Fruit fly (Drosophila melanogaster) whole organism, prepupa: Measurements from ENCODE around the gene bun.
A peak's percentile ranks its signal among the peaks of the same experiment; 100 is the strongest.

Source experiments
- CG10631 ChIP-seq: fragments of 200-800 bp; sonication (Bioruptor generic); optimal IDR thresholded peaks from 2 replicates; lab custom pipeline; 2016; ENCODE audit warnings: missing biosample characterization, missing genetic modification characterization
- CG10669 ChIP-seq: fragments of 200-800 bp; sonication (Bioruptor generic); optimal IDR thresholded peaks from 3 replicates; lab custom pipeline; 2018; ENCODE audit warnings: missing biosample characterization, mild to moderate bottlenecking, missing genetic modification characterization, moderate library complexity
- CG11294 ChIP-seq: fragments of 200-800 bp; sonication (Bioruptor generic); IDR thresholded peaks from 2 replicates; pipeline ENCODE4 v1.3.6; 2022; ENCODE audit warnings: missing biosample characterization, missing genetic modification characterization
- CG11902 ChIP-seq: fragments of 200-800 bp; sonication (Bioruptor generic); optimal IDR thresholded peaks from 3 replicates; lab custom pipeline; 2016; ENCODE audit warnings: missing biosample characterization, missing genetic modification characterization
- CG15336 ChIP-seq: fragments of 200-800 bp; sonication (Bioruptor generic); IDR thresholded peaks from 2 replicates; pipeline ENCODE4 v1.3.6; 2022; ENCODE audit warnings: missing biosample characterization, missing genetic modification characterization
- CG1621 ChIP-seq: fragments of 200-800 bp; sonication (Bioruptor generic); optimal IDR thresholded peaks from 3 replicates; lab custom pipeline; 2018; ENCODE audit warnings: missing biosample characterization, mild to moderate bottlenecking, missing genetic modification characterization
- CG16779 ChIP-seq: fragments of 200-800 bp; sonication (Bioruptor generic); optimal IDR thresholded peaks from 3 replicates; lab custom pipeline; 2017; ENCODE audit warnings: missing biosample characterization, mild to moderate bottlenecking, missing genetic modification characterization
- CG3032 ChIP-seq: fragments of 200-800 bp; optimal IDR thresholded peaks from 2 replicates; lab custom pipeline; 2019; ENCODE audit warnings: missing biosample characterization, mild to moderate bottlenecking, missing genetic modification characterization, moderate library complexity
- CG31627 ChIP-seq: fragments of 200-800 bp; sonication (Bioruptor generic); optimal IDR thresholded peaks from 3 replicates; lab custom pipeline; 2016; ENCODE audit warnings: missing biosample characterization, missing genetic modification characterization
- CG32006 ChIP-seq: fragments of 200-800 bp; sonication (Bioruptor generic); optimal IDR thresholded peaks from 3 replicates; lab custom pipeline; 2017; ENCODE audit warnings: missing biosample characterization, mild to moderate bottlenecking, missing genetic modification characterization
- CG3919 ChIP-seq: fragments of 200-800 bp; sonication (Bioruptor generic); optimal IDR thresholded peaks from 3 replicates; lab custom pipeline; 2016; ENCODE audit warnings: missing biosample characterization, missing genetic modification characterization
- CG6163 ChIP-seq: fragments of 200-800 bp; sonication (Bioruptor generic); IDR thresholded peaks from 3 replicates; pipeline ENCODE4 v1.3.6; 2022; ENCODE audit warnings: missing biosample characterization, missing genetic modification characterization
- CG6276 ChIP-seq: fragments of 200-800 bp; sonication (Bioruptor generic); optimal IDR thresholded peaks from 2 replicates; lab custom pipeline; 2017; ENCODE audit warnings: missing biosample characterization, mild to moderate bottlenecking, missing genetic modification characterization
- CG6808 ChIP-seq: fragments of 200-800 bp; sonication (Bioruptor generic); optimal IDR thresholded peaks from 3 replicates; lab custom pipeline; 2017; ENCODE audit warnings: missing biosample characterization, missing genetic modification characterization, mild to moderate bottlenecking, moderate library complexity, missing genetic modification reagents
- CG7368 ChIP-seq: fragments of 200-800 bp; sonication (Bioruptor generic); optimal IDR thresholded peaks from 3 replicates; lab custom pipeline; 2016; ENCODE audit warnings: missing biosample characterization, missing genetic modification characterization
- CG8119 ChIP-seq: fragments of 200-800 bp; sonication (Bioruptor generic); IDR thresholded peaks from 3 replicates; pipeline ENCODE4 v1.3.6; 2022; ENCODE audit warnings: missing biosample characterization, missing genetic modification characterization
- CG9139 ChIP-seq: fragments of 200-800 bp; sonication (Bioruptor generic); optimal IDR thresholded peaks from 3 replicates; lab custom pipeline; 2017; ENCODE audit warnings: missing biosample characterization, mild to moderate bottlenecking, missing genetic modification characterization
- Eip75B ChIP-seq: fragments of 200-800 bp; sonication (Bioruptor generic); optimal IDR thresholded peaks from 3 replicates; lab custom pipeline; 2016; ENCODE audit warnings: missing biosample characterization, missing genetic modification characterization
- Eip78C ChIP-seq: fragments of 200-800 bp; sonication (Bioruptor generic); peaks from one replicate; lab custom pipeline; 2016; ENCODE audit warnings: missing biosample characterization, missing genetic modification characterization
- Eip93F ChIP-seq: fragments of 200-800 bp; sonication (Bioruptor generic); optimal IDR thresholded peaks from 2 replicates; lab custom pipeline; 2016; ENCODE audit warnings: missing biosample characterization, mild to moderate bottlenecking, missing genetic modification characterization
- Ets21C ChIP-seq: fragments of 200-800 bp; sonication (Bioruptor generic); optimal IDR thresholded peaks from 3 replicates; lab custom pipeline; 2016; ENCODE audit warnings: missing biosample characterization, missing genetic modification characterization
- Ets96B ChIP-seq: fragments of 200-800 bp; optimal IDR thresholded peaks from 2 replicates; lab custom pipeline; 2019; ENCODE audit warnings: missing biosample characterization, mild to moderate bottlenecking, missing genetic modification characterization, moderate library complexity
- Gug ChIP-seq: fragments of 200-800 bp; sonication (Bioruptor generic); IDR thresholded peaks from 2 replicates; pipeline ENCODE4 v1.3.6; 2022; ENCODE audit warnings: missing biosample characterization, missing genetic modification characterization
- Hr38 ChIP-seq: sonication (Bioruptor generic); optimal IDR thresholded peaks from 2 replicates; lab custom pipeline; 2016; ENCODE audit warnings: missing biosample characterization, missing genetic modification characterization
- Hr39 ChIP-seq: fragments of 200-800 bp; sonication (Bioruptor generic); optimal IDR thresholded peaks from 2 replicates; lab custom pipeline; 2016; ENCODE audit warnings: missing biosample characterization, missing genetic modification characterization
- Lpt ChIP-seq: fragments of 200-800 bp; sonication (Bioruptor generic); optimal IDR thresholded peaks from 3 replicates; lab custom pipeline; 2016; ENCODE audit warnings: missing biosample characterization, missing genetic modification characterization
- Smox ChIP-seq: fragments of 200-800 bp; sonication (Bioruptor generic); optimal IDR thresholded peaks from 3 replicates; lab custom pipeline; 2016; ENCODE audit warnings: missing biosample characterization, missing genetic modification characterization
- Sox102F ChIP-seq: fragments of 200-800 bp; sonication (Bioruptor generic); optimal IDR thresholded peaks from 2 replicates; lab custom pipeline; 2016; ENCODE audit warnings: missing biosample characterization, mild to moderate bottlenecking, missing genetic modification characterization
- Sox14 ChIP-seq: fragments of 200-800 bp; sonication (Bioruptor generic); optimal IDR thresholded peaks from 3 replicates; lab custom pipeline; 2016; ENCODE audit warnings: missing biosample characterization, missing genetic modification characterization
- Sox15 ChIP-seq: fragments of 200-800 bp; sonication (Bioruptor generic); optimal IDR thresholded peaks from 3 replicates; lab custom pipeline; 2016; ENCODE audit warnings: missing biosample characterization, missing genetic modification characterization
- achi ChIP-seq: fragments of 200-800 bp; sonication (Bioruptor generic); optimal IDR thresholded peaks from 3 replicates; lab custom pipeline; 2016; ENCODE audit warnings: missing biosample characterization, missing genetic modification characterization
- dac ChIP-seq: fragments of 200-800 bp; sonication (Bioruptor generic); optimal IDR thresholded peaks from 2 replicates; lab custom pipeline; 2017; ENCODE audit warnings: missing biosample characterization, mild to moderate bottlenecking, missing genetic modification characterization
- dsx ChIP-seq: fragments of 200-800 bp; optimal IDR thresholded peaks from 3 replicates; lab custom pipeline; 2019; ENCODE audit warnings: missing biosample characterization, mild to moderate bottlenecking, missing genetic modification characterization, moderate library complexity; ENCODE audit not compliant: poor library complexity, severe bottlenecking
- eg ChIP-seq: fragments of 200-800 bp; sonication (Bioruptor generic); IDR thresholded peaks from 3 replicates; pipeline ENCODE4 v1.3.6; 2022; ENCODE audit warnings: missing biosample characterization, missing genetic modification characterization
- esn ChIP-seq: fragments of 200-800 bp; sonication (Bioruptor generic); optimal IDR thresholded peaks from 2 replicates; lab custom pipeline; 2016; ENCODE audit warnings: missing biosample characterization, mild to moderate bottlenecking, missing genetic modification characterization, moderate library complexity
- fd59A ChIP-seq: fragments of 200-800 bp; sonication (Bioruptor generic); optimal IDR thresholded peaks from 2 replicates; lab custom pipeline; 2017; ENCODE audit warnings: missing biosample characterization, mild to moderate bottlenecking, missing genetic modification characterization, missing genetic modification reagents
- fd85E ChIP-seq: fragments of 200-800 bp; sonication (Bioruptor generic); optimal IDR thresholded peaks from 3 replicates; lab custom pipeline; 2016; ENCODE audit warnings: missing biosample characterization, missing genetic modification characterization
- fkh ChIP-seq: fragments of 200-800 bp; sonication (Bioruptor generic); optimal IDR thresholded peaks from 3 replicates; lab custom pipeline; 2017; ENCODE audit warnings: missing biosample characterization, mild to moderate bottlenecking, missing genetic modification characterization, moderate library complexity
- lz ChIP-seq: fragments of 200-800 bp; sonication (Bioruptor generic); optimal IDR thresholded peaks from 3 replicates; lab custom pipeline; 2016; ENCODE audit warnings: missing biosample characterization, missing genetic modification characterization
- net ChIP-seq: fragments of 200-800 bp; sonication (Bioruptor generic); optimal IDR thresholded peaks from 3 replicates; lab custom pipeline; 2016; ENCODE audit warnings: missing biosample characterization, missing genetic modification characterization
- salr ChIP-seq, 2 experiments: fragments of 200-800 bp; sonication (Bioruptor generic); optimal IDR thresholded peaks; 3 replicates each; lab custom pipeline; 2016 to 2018; ENCODE audit warnings: missing biosample characterization in 2 of 2, missing genetic modification characterization in 2 of 2, mild to moderate bottlenecking in 1 of 2
- spab ChIP-seq: fragments of 200-800 bp; sonication (Bioruptor generic); optimal IDR thresholded peaks from 2 replicates; lab custom pipeline; 2017; ENCODE audit warnings: missing biosample characterization, mild to moderate bottlenecking, missing genetic modification characterization, missing genetic modification reagents
- ss ChIP-seq, 2 experiments: fragments of 200-800 bp; sonication (Bioruptor generic); optimal IDR thresholded peaks; 2 replicates in 1 of 2; 3 replicates in 1 of 2; lab custom pipeline; 2017 to 2018; ENCODE audit warnings: mild to moderate bottlenecking in 2 of 2, missing biosample characterization in 2 of 2, missing genetic modification characterization in 2 of 2, moderate library complexity in 1 of 2
- topi ChIP-seq: fragments of 200-800 bp; sonication (Bioruptor generic); optimal IDR thresholded peaks from 3 replicates; lab custom pipeline; 2016; ENCODE audit warnings: missing biosample characterization, missing genetic modification characterization
- vri ChIP-seq: fragments of 200-800 bp; sonication (Bioruptor generic); optimal IDR thresholded peaks from 3 replicates; lab custom pipeline; 2016; ENCODE audit warnings: missing biosample characterization, mild to moderate bottlenecking, missing genetic modification characterization

The bun gene

dm6 chr2L:12545335-12546025 lies 931 bp downstream of the bun start:
- TF ChIP-seq dsx (GFP tag; lab: Kevin White, UChicago) (peak; percentile 52), topi (GFP tag; lab: Kevin White, UChicago) (no peak), CG3919 (GFP tag; lab: Kevin White, UChicago) (peak; percentile 17), CG15336 (peak; percentile 53), CG6276 (peak; percentile 57), esn (GFP tag; lab: Kevin White, UChicago) (peak; percentile 3), CG6163 (peak; percentile 57), CG31627 (GFP tag; lab: Kevin White, UChicago) (no peak), CG6808 (peak; percentile 57), Sox102F (GFP tag; lab: Kevin White, UChicago) (peak; percentile 16), salr (GFP tag; optimal IDR thresholded peaks at IDR 0.05; lab: Kevin White, UChicago) (peak in 1 of 2 experiments; percentile 30), Hr38 (GFP tag; lab: Kevin White, UChicago) (no peak), Lpt (GFP tag; lab: Kevin White, UChicago) (peak; percentile 32), Sox14 (no peak), CG8119 (GFP tag; lab: Robert Waterston, UW) (peak; percentile 52; the same call in 2 of the 3 replicates), lz (GFP tag; lab: Kevin White, UChicago) (no peak), ss (GFP tag; optimal IDR thresholded peaks at IDR 0.05; lab: Kevin White, UChicago) (peak in 1 of 2 experiments; percentile 25), Eip78C (GFP tag; lab: Kevin White, UChicago) (peak; percentile 55), CG9139 (peak; percentile 18), Hr39 (GFP tag; lab: Kevin White, UChicago) (no peak), achi (peak; percentile 80), eg (GFP tag; lab: Robert Waterston, UW) (peak; percentile 26; the same call in 2 of the 3 replicates)

dm6 chr2L:12543851-12544250 lies 2.6 kb downstream of the bun start:
- TF ChIP-seq CG6808 (peak; percentile 63), dsx (GFP tag; lab: Kevin White, UChicago) (peak; percentile 8), CG10631 (GFP tag; lab: Kevin White, UChicago) (no peak), salr (GFP tag; optimal IDR thresholded peaks at IDR 0.05; lab: Kevin White, UChicago) (no peak), achi (no peak), Sox15 (no peak), CG10669 (peak; percentile 26), CG3032 (tag; lab: Kevin White, UChicago) (peak; percentile 36), CG8119 (GFP tag; lab: Robert Waterston, UW) (no peak), fd85E (GFP tag; lab: Kevin White, UChicago) (no peak), CG7368 (GFP tag; lab: Kevin White, UChicago) (no peak), Eip78C (GFP tag; lab: Kevin White, UChicago) (peak; percentile 42), topi (GFP tag; lab: Kevin White, UChicago) (no peak), CG32006 (GFP tag; lab: Kevin White, UChicago) (no peak), Eip75B (GFP tag; lab: Kevin White, UChicago) (no peak), CG1621 (peak; percentile 35), Lpt (GFP tag; lab: Kevin White, UChicago) (peak; percentile 30), CG6163 (peak; percentile 55; the same call in 2 of the 3 replicates), fd59A (no peak), Ets21C (GFP tag; lab: Kevin White, UChicago) (no peak), spab (GFP tag; lab: Kevin White, UChicago) (peak; percentile 4), Ets96B (tag; lab: Kevin White, UChicago) (peak; percentile 31), fkh (GFP tag; lab: Kevin White, UChicago) (no peak), CG9139 (peak; percentile 16), CG15336 (peak; percentile 31; the same call in 1 of the 2 replicates), net (GFP tag; lab: Kevin White, UChicago) (no peak), ss (GFP tag; optimal IDR thresholded peaks at IDR 0.05; lab: Kevin White, UChicago) (peak; percentile 31 to 44), Smox (no peak), CG6276 (peak; percentile 25), CG16779 (tag; lab: Kevin White, UChicago) (no peak), CG11902 (GFP tag; lab: Kevin White, UChicago) (no peak), eg (GFP tag; lab: Robert Waterston, UW) (no peak; the same call in 2 of the 3 replicates), Gug (GFP tag; lab: Robert Waterston, UW) (no peak), Eip93F (GFP tag; lab: Kevin White, UChicago) (no peak), Sox102F (GFP tag; lab: Kevin White, UChicago) (no peak), vri (GFP tag; lab: Kevin White, UChicago) (no peak), dac (GFP tag; lab: Kevin White, UChicago) (no peak), CG11294 (no peak), lz (GFP tag; lab: Kevin White, UChicago) (no peak)
- TF ChIP-seq, all 60 proteins: peak for 14
